Worm (Caenorhabditis elegans) whole organism, L3 larva: ENCODE data around the gene T24E12.10.

Experiments used
- jun-1 ChIP-seq: fragments of 150-350 bp; optimal IDR thresholded peaks from 2 replicates; lab custom pipeline; 2014; ENCODE audit warnings: missing biosample characterization, missing genetic modification reagents, missing genetic modification characterization
- lsy-12 ChIP-seq: sonication (generic microtip); optimal IDR thresholded peaks from 2 replicates; lab custom pipeline; 2016; ENCODE audit warnings: mild to moderate bottlenecking, missing genetic modification characterization, missing compliant biosample characterization
- mdl-1 ChIP-seq: fragments of 150-350 bp; optimal IDR thresholded peaks from 2 replicates; lab custom pipeline; 2014; ENCODE audit warnings: missing biosample characterization, missing genetic modification characterization
- nhr-12 ChIP-seq: fragments of 150-350 bp; optimal IDR thresholded peaks from 2 replicates; lab custom pipeline; 2014; ENCODE audit warnings: missing biosample characterization, missing genetic modification characterization

- TF ChIP-seq jun-1 (tag; lab: Kevin White, UChicago): no peak
- TF ChIP-seq lsy-12 (tag; lab: Kevin White, UChicago): no peak
- no peak for TF ChIP-seq mdl-1 (tag; lab: Kevin White, UChicago)
- TF ChIP-seq nhr-12 (tag; lab: Kevin White, UChicago): no peak
These were observed 20.3 kb upstream of the T24E12.10 start, which contains the start of gene fbxb-99 for ce11 chrII:3793336-3793735.
